Worm (Caenorhabditis elegans): Measurements from ENCODE around the gene R02F11.3.

Gene R02F11.3

ce11 chrV:4823683-4824391 lies 18.1 kb upstream of the R02F11.3 start:
- TF ChIP-seq sdc-2 (tag; optimal IDR thresholded peaks at IDR 0.05) = no peak
- no peak for TF ChIP-seq nfya-1 (tag; optimal IDR thresholded peaks at IDR 0.05)
- TF ChIP-seq odd-2 (tag; optimal IDR thresholded peaks at IDR 0.05) = no peak
- no peak for TF ChIP-seq elt-4 (tag; optimal IDR thresholded peaks at IDR 0.05)
- no peak for TF ChIP-seq madf-2 (tag; optimal IDR thresholded peaks at IDR 0.05)
- no peak for TF ChIP-seq ceh-30 (tag; optimal IDR thresholded peaks at IDR 0.05)
- TF ChIP-seq hlh-13 (GFP tag; optimal IDR thresholded peaks at IDR 0.05) = no peak
- no peak for TF ChIP-seq dve-1 (tag; optimal IDR thresholded peaks at IDR 0.05)
- no peak for TF ChIP-seq nhr-11 (tag; optimal IDR thresholded peaks at IDR 0.05)
- no peak for TF ChIP-seq unc-55 (GFP tag; optimal IDR thresholded peaks at IDR 0.05)
- no peak for TF ChIP-seq ceh-2 (tag; optimal IDR thresholded peaks at IDR 0.05)
- TF ChIP-seq elt-2 (tag; optimal IDR thresholded peaks at IDR 0.05) = no peak
- TF ChIP-seq unc-86 (tag; optimal IDR thresholded peaks at IDR 0.05) = no peak
- no peak for TF ChIP-seq ceh-6 (GFP tag; optimal IDR thresholded peaks at IDR 0.05)
- no peak for TF ChIP-seq C38D4.7 (GFP tag; optimal IDR thresholded peaks at IDR 0.05)
- TF ChIP-seq lin-11 (tag; optimal IDR thresholded peaks at IDR 0.05) = no peak
- no peak for TF ChIP-seq hlh-15 (tag; optimal IDR thresholded peaks at IDR 0.05)
- TF ChIP-seq ceh-45 (GFP tag; IDR thresholded peaks at IDR 0.05) = no peak
- no peak for TF ChIP-seq ceh-19 (GFP tag; optimal IDR thresholded peaks at IDR 0.05)
- no peak for TF ChIP-seq K09A11.1 (tag; optimal IDR thresholded peaks at IDR 0.05; ENCODE audit: insufficient read depth)

- TF ChIP-seq sox-2 (GFP tag; IDR thresholded peaks at IDR 0.05) (no peak), pha-2 (tag; optimal IDR thresholded peaks at IDR 0.05) (no peak), zip-5 (tag; optimal IDR thresholded peaks at IDR 0.05) (no peak)
These were observed 17.6 kb upstream of the R02F11.3 start, which contains the start of gene adss-1 for ce11 chrV:4823323-4823682. TSS of gene adss-1 (minus strand) at chrV:4823423.

ce11 chrV:4820601-4821000 lies 14.9 kb upstream of the R02F11.3 start:
- TF ChIP-seq Y22D7AL.16 (tag; optimal IDR thresholded peaks at IDR 0.05) = no peak
- TF ChIP-seq rnt-1 (tag; optimal IDR thresholded peaks at IDR 0.05) = no peak
- no peak for TF ChIP-seq elt-2 (tag; optimal IDR thresholded peaks at IDR 0.05)

- no peak for TF ChIP-seq pha-4 (tag; optimal IDR thresholded peaks at IDR 0.05)
- no peak for TF ChIP-seq che-1 (tag; optimal IDR thresholded peaks at IDR 0.05)
- no peak for TF ChIP-seq pat-9 (tag; optimal IDR thresholded peaks at IDR 0.05)
- no peak for TF ChIP-seq npax-4 (tag; optimal IDR thresholded peaks at IDR 0.05)
- TF ChIP-seq C38D4.7 (GFP tag; optimal IDR thresholded peaks at IDR 0.05) = no peak
- TF ChIP-seq ceh-2 (tag; optimal IDR thresholded peaks at IDR 0.05) = no peak
- TF ChIP-seq ceh-18 (tag; optimal IDR thresholded peaks at IDR 0.05) = no peak
- TF ChIP-seq pag-3 (tag; optimal IDR thresholded peaks at IDR 0.05; ENCODE audit: borderline replicate concordance) = no peak
- TF ChIP-seq sox-2 (GFP tag; IDR thresholded peaks at IDR 0.05) = no peak
- no peak for TF ChIP-seq odd-2 (tag; optimal IDR thresholded peaks at IDR 0.05)
- no peak for TF ChIP-seq ceh-30 (tag; optimal IDR thresholded peaks at IDR 0.05)
These were observed 12.8 kb upstream of the R02F11.3 start, which contains the start of gene ccep-97 for ce11 chrV:4818563-4818962. TSS of gene ccep-97 (minus strand) at chrV:4818663.

ce11 chrV:4813825-4814224 lies 8.1 kb upstream of the R02F11.3 start:
- TF ChIP-seq ceh-22 (tag; optimal IDR thresholded peaks at IDR 0.05) (no peak), nfya-1 (tag; optimal IDR thresholded peaks at IDR 0.05) (peak; percentile 53), ceh-48 (tag; optimal IDR thresholded peaks at IDR 0.05) (no peak), C08G9.2 (tag; optimal IDR thresholded peaks at IDR 0.05) (no peak), ttx-3 (tag; optimal IDR thresholded peaks at IDR 0.05) (no peak), pha-4 (tag; optimal IDR thresholded peaks at IDR 0.05) (no peak), pros-1 (tag; optimal IDR thresholded peaks at IDR 0.05) (no peak), F13H6.1 (tag; optimal IDR thresholded peaks at IDR 0.05) (no peak)
